Fruit fly (Drosophila melanogaster) whole organism: ENCODE data around the gene CG11369.
A peak's percentile ranks its signal among the peaks of the same experiment; 100 is the strongest.

Source experiments
- CG8478 ChIP-seq: fragments of >200 bp; optimal IDR thresholded peaks from 2 replicates; lab custom pipeline; 2018; ENCODE audit warnings: inconsistent platforms
- Dll ChIP-seq: fragments of >200 bp; optimal IDR thresholded peaks from 2 replicates; lab custom pipeline; 2017
- EcR ChIP-seq, 2 experiments: fragments of >200 bp; optimal IDR thresholded peaks; 2 replicates each; lab custom pipeline; 2017; ENCODE audit warnings: missing biosample characterization in 2 of 2, missing genetic modification characterization in 2 of 2, missing genetic modification reagents in 2 of 2
- pan ChIP-seq: fragments of >200 bp; optimal IDR thresholded peaks from 2 replicates; lab custom pipeline; 2017
- psq ChIP-seq: fragments of >200 bp; optimal IDR thresholded peaks from 2 replicates; lab custom pipeline; 2017
- usp ChIP-seq: fragments of >200 bp; optimal IDR thresholded peaks from 2 replicates; lab custom pipeline; 2017; ENCODE audit warnings: missing biosample characterization, missing genetic modification characterization, mixed read lengths

The CG11369 gene

dm6 chrX:7616920-7617319 lies 42.8 kb downstream of the CG11369 start:
- TF ChIP-seq usp (GFP tag; lab: Kevin White, UChicago) (no peak), psq (lab: Kevin White, UChicago) (no peak), CG8478 (lab: Kevin White, UChicago) (no peak), Dll (no peak), pan (no peak), EcR (GFP tag; optimal IDR thresholded peaks at IDR 0.05; lab: Kevin White, UChicago) (no peak)

- TF ChIP-seq EcR (GFP tag; optimal IDR thresholded peaks at IDR 0.05; lab: Kevin White, UChicago) (no peak), pan (no peak), psq (lab: Kevin White, UChicago) (no peak), Dll (no peak), CG8478 (lab: Kevin White, UChicago) (no peak), usp (GFP tag; lab: Kevin White, UChicago) (no peak)
These were observed 43.3 kb downstream of the CG11369 start for dm6 chrX:7617414-7617813.

dm6 chrX:7618195-7618594 lies 44.1 kb downstream of the CG11369 start:
- TF ChIP-seq CG8478 (lab: Kevin White, UChicago), result no peak
- TF ChIP-seq pan, result peak; percentile 66
- no peak for TF ChIP-seq psq (lab: Kevin White, UChicago)

dm6 chrX:7625224-7625623 lies 51.1 kb downstream of the CG11369 start:
- TF ChIP-seq CG8478 (lab: Kevin White, UChicago) (no peak), usp (GFP tag; lab: Kevin White, UChicago) (no peak), pan (no peak), psq (lab: Kevin White, UChicago) (no peak), Dll (no peak), EcR (GFP tag; optimal IDR thresholded peaks at IDR 0.05; lab: Kevin White, UChicago) (no peak)
